Worm (Caenorhabditis elegans) whole organism, L1 larva: Measurements from ENCODE around the gene ksr-1.

Source experiments
- C34B4.2 ChIP-seq: sonication (generic microtip); optimal IDR thresholded peaks from 2 replicates; lab custom pipeline; 2017; ENCODE audit warnings: mild to moderate bottlenecking, missing genetic modification characterization, missing compliant biosample characterization
- aly-2 ChIP-seq: fragments of 150-350 bp; optimal IDR thresholded peaks from 2 replicates; lab custom pipeline; 2014; ENCODE audit warnings: missing biosample characterization, missing genetic modification characterization
- fkh-4 ChIP-seq: sonication (generic microtip); optimal IDR thresholded peaks from 2 replicates; lab custom pipeline; 2016; ENCODE audit warnings: missing compliant biosample characterization, missing genetic modification characterization, borderline replicate concordance
- hlh-17 ChIP-seq: fragments of 200-800 bp; sonication (Bioruptor generic); optimal IDR thresholded peaks from 2 replicates; lab custom pipeline; 2018; ENCODE audit warnings: missing genetic modification characterization, mild to moderate bottlenecking, missing compliant biosample characterization, moderate library complexity, borderline replicate concordance
- nhr-237 ChIP-seq: fragments of 150-350 bp; optimal IDR thresholded peaks from 2 replicates; lab custom pipeline; 2014; ENCODE audit warnings: missing biosample characterization, missing genetic modification characterization
- unc-86 ChIP-seq: sonication (generic microtip); optimal IDR thresholded peaks from 2 replicates; lab custom pipeline; 2016; ENCODE audit warnings: missing genetic modification characterization, missing compliant biosample characterization

DNA sequence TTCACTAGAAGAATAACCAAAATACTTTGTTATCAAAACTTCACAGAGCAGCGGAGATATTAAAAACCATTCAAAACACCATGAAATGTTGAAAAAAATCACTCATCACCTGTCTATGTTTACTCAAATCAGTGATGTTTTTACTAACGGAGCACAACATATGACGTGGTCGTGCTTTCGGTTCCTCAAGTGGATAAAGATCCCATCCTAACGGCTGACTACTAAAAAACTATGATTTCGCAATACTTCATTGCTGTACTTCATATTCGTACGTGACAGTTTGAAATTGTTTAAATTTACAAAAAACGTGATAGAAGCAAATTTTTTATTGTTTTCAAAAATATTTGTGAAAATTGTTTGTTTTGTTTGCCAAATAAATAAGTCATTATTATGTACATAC is 17.3 kb upstream of the ksr-1 start:
- TF ChIP-seq unc-86 (tag; lab: Kevin White, UChicago), result no peak
- TF ChIP-seq hlh-17, result no peak
- no peak for TF ChIP-seq nhr-237
- TF ChIP-seq aly-2 (tag; lab: Kevin White, UChicago), result no peak
- TF ChIP-seq fkh-4, result no peak
- no peak for TF ChIP-seq C34B4.2 (tag; lab: Kevin White, UChicago)
